Fruit fly (Drosophila melanogaster) whole organism, embryonic: ENCODE results near the gene CG33947.

Experiments used
- Abd-B ChIP-seq: fragments of 200-800 bp; sonication (Bioruptor generic); optimal IDR thresholded peaks from 2 replicates; lab custom pipeline; 2018; ENCODE audit warnings: missing biosample characterization, mild to moderate bottlenecking, missing genetic modification characterization, moderate library complexity
- Adf1 ChIP-seq: fragments of 200-800 bp; sonication (Bioruptor generic); IDR thresholded peaks from 2 replicates; pipeline ENCODE4 v1.3.6; 2022; ENCODE audit warnings: missing biosample characterization, missing genetic modification characterization
- Atf3 ChIP-seq: fragments of 200-800 bp; sonication (Bioruptor generic); optimal IDR thresholded peaks from 3 replicates; lab custom pipeline; 2016; ENCODE audit warnings: missing biosample characterization, missing genetic modification characterization
- Bgb ChIP-seq: fragments of 200-800 bp; sonication (Bioruptor generic); IDR thresholded peaks from 2 replicates; pipeline ENCODE4 v1.3.6; 2022; ENCODE audit warnings: missing biosample characterization, missing genetic modification characterization; ENCODE audit not compliant: partially characterized antibody
- Blimp-1 ChIP-seq: fragments of 200-800 bp; sonication (Bioruptor generic); optimal IDR thresholded peaks from 3 replicates; lab custom pipeline; 2018; ENCODE audit warnings: missing biosample characterization, missing genetic modification characterization, mild to moderate bottlenecking, moderate library complexity, missing genetic modification reagents
- CG10565 ChIP-seq: fragments of 200-800 bp; sonication (Bioruptor generic); optimal IDR thresholded peaks from 3 replicates; lab custom pipeline; 2016; ENCODE audit warnings: missing biosample characterization, mild to moderate bottlenecking, missing genetic modification characterization
- CG11085 ChIP-seq: fragments of 200-800 bp; sonication (Bioruptor generic); IDR thresholded peaks from 2 replicates; pipeline ENCODE4 v1.3.6; 2022; ENCODE audit warnings: missing biosample characterization, missing genetic modification characterization
- CG11398 ChIP-seq: fragments of 200-800 bp; sonication (Bioruptor generic); optimal IDR thresholded peaks from 2 replicates; lab custom pipeline; 2016; ENCODE audit warnings: missing biosample characterization, missing genetic modification characterization
- CG12219 ChIP-seq: fragments of 200-800 bp; sonication (Bioruptor generic); optimal IDR thresholded peaks from 3 replicates; lab custom pipeline; 2018; ENCODE audit warnings: missing biosample characterization, mild to moderate bottlenecking, missing genetic modification characterization
- CG12744 ChIP-seq: fragments of 200-800 bp; sonication (Bioruptor generic); optimal IDR thresholded peaks from 2 replicates; lab custom pipeline; 2016; ENCODE audit warnings: missing biosample characterization, missing genetic modification characterization
- CG13296 ChIP-seq: fragments of 200-800 bp; sonication (Bioruptor generic); optimal IDR thresholded peaks from 3 replicates; lab custom pipeline; 2018; ENCODE audit warnings: missing biosample characterization, mild to moderate bottlenecking, missing genetic modification characterization
- CG14014 ChIP-seq: fragments of 200-800 bp; sonication (Bioruptor generic); IDR thresholded peaks from 2 replicates; pipeline ENCODE4 v1.3.6; 2022; ENCODE audit warnings: missing biosample characterization, missing genetic modification characterization
- CG14441 ChIP-seq: fragments of 200-800 bp; sonication (Bioruptor generic); IDR thresholded peaks from 2 replicates; pipeline ENCODE4 v1.3.6; 2022; ENCODE audit warnings: missing biosample characterization, missing genetic modification characterization
- CG14710 ChIP-seq: fragments of 200-800 bp; sonication (Bioruptor generic); optimal IDR thresholded peaks from 3 replicates; lab custom pipeline; 2019; ENCODE audit warnings: missing biosample characterization, mild to moderate bottlenecking, missing genetic modification characterization, moderate library complexity
- CG16863 ChIP-seq: fragments of 200-800 bp; sonication (Bioruptor generic); optimal IDR thresholded peaks from 3 replicates; lab custom pipeline; 2016; ENCODE audit warnings: missing biosample characterization, missing genetic modification characterization
- CG17385 ChIP-seq: fragments of 200-800 bp; sonication (Bioruptor generic); optimal IDR thresholded peaks from 3 replicates; lab custom pipeline; 2018; ENCODE audit warnings: missing biosample characterization, mild to moderate bottlenecking, missing genetic modification characterization
- CG3163 ChIP-seq: fragments of 200-800 bp; sonication (Bioruptor generic); optimal IDR thresholded peaks from 3 replicates; lab custom pipeline; 2016; ENCODE audit warnings: missing biosample characterization, missing genetic modification characterization
- CG3838 ChIP-seq: fragments of 200-800 bp; sonication (Bioruptor generic); optimal IDR thresholded peaks from 3 replicates; lab custom pipeline; 2016; ENCODE audit warnings: missing biosample characterization, missing genetic modification characterization
- CG8944 ChIP-seq: fragments of 200-800 bp; sonication (Bioruptor generic); optimal IDR thresholded peaks from 3 replicates; lab custom pipeline; 2016; ENCODE audit warnings: missing biosample characterization, missing genetic modification characterization
- CG9609 ChIP-seq: fragments of 200-800 bp; sonication (Bioruptor generic); optimal IDR thresholded peaks from 3 replicates; lab custom pipeline; 2016; ENCODE audit warnings: missing biosample characterization, missing genetic modification characterization
- CG9727 ChIP-seq: fragments of 200-800 bp; sonication (Bioruptor generic); optimal IDR thresholded peaks from 3 replicates; lab custom pipeline; 2017; ENCODE audit warnings: missing biosample characterization, mild to moderate bottlenecking, missing genetic modification characterization
- CHES-1-like ChIP-seq: fragments of 200-800 bp; sonication (Bioruptor generic); optimal IDR thresholded peaks from 2 replicates; lab custom pipeline; 2016; ENCODE audit warnings: missing biosample characterization, missing genetic modification characterization
- Chrac-16 ChIP-seq: fragments of 200-800 bp; sonication (Bioruptor generic); optimal IDR thresholded peaks from 3 replicates; lab custom pipeline; 2016; ENCODE audit warnings: missing biosample characterization, missing genetic modification characterization
- CoRest ChIP-seq: fragments of 200-800 bp; sonication (Bioruptor generic); optimal IDR thresholded peaks from 3 replicates; lab custom pipeline; 2018; ENCODE audit warnings: missing biosample characterization, mild to moderate bottlenecking, missing genetic modification characterization, moderate library complexity
- D19B ChIP-seq: fragments of 200-800 bp; sonication (Bioruptor generic); optimal IDR thresholded peaks from 2 replicates; lab custom pipeline; 2017; ENCODE audit warnings: missing biosample characterization, mild to moderate bottlenecking, missing genetic modification characterization
- Dad ChIP-seq: fragments of 200-800 bp; sonication (Bioruptor generic); optimal IDR thresholded peaks from 3 replicates; lab custom pipeline; 2016; ENCODE audit warnings: missing biosample characterization, missing genetic modification characterization
- Gsc ChIP-seq: fragments of 200-800 bp; sonication (Bioruptor generic); IDR thresholded peaks from 2 replicates; pipeline ENCODE4 v1.3.6; 2022; ENCODE audit warnings: missing biosample characterization, missing genetic modification characterization
- H2.0 ChIP-seq: fragments of 200-800 bp; sonication (Bioruptor generic); IDR thresholded peaks from 2 replicates; pipeline ENCODE4 v1.3.6; 2022; ENCODE audit warnings: missing biosample characterization, missing genetic modification characterization
- HHEX ChIP-seq: fragments of 200-800 bp; sonication (Bioruptor generic); optimal IDR thresholded peaks from 3 replicates; lab custom pipeline; 2017; ENCODE audit warnings: missing biosample characterization, mild to moderate bottlenecking, missing genetic modification characterization, missing genetic modification reagents
- Myb ChIP-seq: fragments of 200-800 bp; sonication (Bioruptor generic); optimal IDR thresholded peaks from 2 replicates; lab custom pipeline; 2016; ENCODE audit warnings: missing biosample characterization, missing genetic modification characterization
- Optix ChIP-seq: fragments of 200-800 bp; sonication (Bioruptor generic); IDR thresholded peaks from 3 replicates; pipeline ENCODE4 v1.3.6; 2022; ENCODE audit warnings: missing biosample characterization, missing genetic modification characterization
- Sin3A ChIP-seq: fragments of >200 bp; optimal IDR thresholded peaks from 2 replicates; lab custom pipeline; 2018
- Spps ChIP-seq: fragments of 200-800 bp; sonication (Bioruptor generic); optimal IDR thresholded peaks from 2 replicates; lab custom pipeline; 2018; ENCODE audit warnings: missing biosample characterization, mild to moderate bottlenecking, missing genetic modification characterization
- Vsx1 ChIP-seq: fragments of 200-800 bp; sonication (Bioruptor generic); optimal IDR thresholded peaks from 2 replicates; lab custom pipeline; 2017; ENCODE audit warnings: missing biosample characterization, mild to moderate bottlenecking, missing genetic modification characterization, missing genetic modification reagents
- abd-A ChIP-seq: fragments of 200-800 bp; sonication (Bioruptor generic); optimal IDR thresholded peaks from 3 replicates; lab custom pipeline; 2019; ENCODE audit warnings: missing biosample characterization, mild to moderate bottlenecking, missing genetic modification characterization, moderate library complexity
- bigmax ChIP-seq: fragments of 200-800 bp; sonication (Bioruptor generic); optimal IDR thresholded peaks from 2 replicates; lab custom pipeline; 2018; ENCODE audit warnings: missing biosample characterization, mild to moderate bottlenecking, missing genetic modification characterization
- chinmo ChIP-seq: fragments of 200-800 bp; sonication (Bioruptor generic); IDR thresholded peaks from 4 replicates; pipeline ENCODE4 v1.3.6; 2022; ENCODE audit warnings: missing biosample characterization, missing genetic modification characterization; ENCODE audit not compliant: partially characterized antibody
- dimm ChIP-seq: fragments of 200-800 bp; sonication (Bioruptor generic); IDR thresholded peaks from 2 replicates; pipeline ENCODE4 v1.3.6; 2022; ENCODE audit warnings: missing biosample characterization, missing genetic modification characterization
- en ChIP-seq: fragments of 200-800 bp; sonication (Bioruptor generic); optimal IDR thresholded peaks from 2 replicates; lab custom pipeline; 2016; ENCODE audit warnings: missing biosample characterization, missing genetic modification characterization
- hb ChIP-seq: fragments of 200-800 bp; sonication (Bioruptor generic); IDR thresholded peaks from 3 replicates; pipeline ENCODE4 v1.3.6; 2022; ENCODE audit warnings: missing biosample characterization, missing genetic modification characterization; ENCODE audit not compliant: partially characterized antibody
- ken ChIP-seq: fragments of 200-800 bp; sonication (Bioruptor generic); IDR thresholded peaks from 3 replicates; pipeline ENCODE4 v1.3.6; 2022; ENCODE audit warnings: missing biosample characterization, missing genetic modification characterization
- peb ChIP-seq: fragments of 200-800 bp; sonication (Bioruptor generic); IDR thresholded peaks from 2 replicates; pipeline ENCODE4 v1.3.6; 2022; ENCODE audit warnings: missing biosample characterization, missing genetic modification characterization
- pnt ChIP-seq: fragments of 200-800 bp; sonication (Bioruptor generic); optimal IDR thresholded peaks from 3 replicates; lab custom pipeline; 2016; ENCODE audit warnings: missing biosample characterization, missing genetic modification characterization
- row ChIP-seq: fragments of 200-800 bp; sonication (Bioruptor generic); IDR thresholded peaks from 3 replicates; pipeline ENCODE4 v1.3.6; 2022; ENCODE audit warnings: missing biosample characterization, missing genetic modification characterization
- scrt ChIP-seq: fragments of 200-800 bp; sonication (Bioruptor generic); optimal IDR thresholded peaks from 2 replicates; lab custom pipeline; 2018; ENCODE audit warnings: missing biosample characterization, mild to moderate bottlenecking, missing genetic modification characterization, moderate library complexity
- sd ChIP-seq: fragments of 200-800 bp; sonication (Bioruptor generic); optimal IDR thresholded peaks from 3 replicates; lab custom pipeline; 2018; ENCODE audit warnings: missing biosample characterization, mild to moderate bottlenecking, missing genetic modification characterization, moderate library complexity
- seq ChIP-seq: fragments of 200-800 bp; sonication (Bioruptor generic); IDR thresholded peaks from 2 replicates; pipeline ENCODE4 v1.3.6; 2022; ENCODE audit warnings: missing biosample characterization, missing genetic modification characterization
- slou ChIP-seq: fragments of 200-800 bp; sonication (Bioruptor generic); optimal IDR thresholded peaks from 3 replicates; lab custom pipeline; 2016; ENCODE audit warnings: missing biosample characterization, missing genetic modification characterization
- unpg ChIP-seq: fragments of 200-800 bp; sonication (Bioruptor generic); optimal IDR thresholded peaks from 3 replicates; lab custom pipeline; 2018; ENCODE audit warnings: missing biosample characterization, mild to moderate bottlenecking, missing genetic modification characterization, moderate library complexity
- zen2 ChIP-seq: fragments of 200-800 bp; sonication (Bioruptor generic); IDR thresholded peaks from 3 replicates; pipeline ENCODE4 v1.3.6; 2022; ENCODE audit warnings: missing biosample characterization, missing genetic modification characterization; ENCODE audit not compliant: partially characterized antibody

CG33947 gene

dm6 chr3L:11091943-11092609, 4.2 kb upstream of the CG33947 start (continued):
- TF ChIP-seq CG11398 (GFP tag; lab: Kevin White, UChicago) (no peak), CG9727 (peak; percentile 47), CG12744 (no peak), CG3163 (GFP tag; lab: Kevin White, UChicago) (peak; percentile 43), seq (GFP tag; lab: Robert Waterston, UW) (no peak), Optix (GFP tag; lab: Robert Waterston, UW) (no peak), Spps (tag; lab: Kevin White, UChicago) (no peak), CG10565 (no peak), abd-A (tag; lab: Kevin White, UChicago) (no peak), CG3838 (GFP tag; lab: Kevin White, UChicago) (no peak), CG14441 (GFP tag; lab: Robert Waterston, UW) (peak; percentile 7; the same call in 1 of the 2 replicates), bigmax (GFP tag; lab: Kevin White, UChicago) (no peak), CG16863 (GFP tag; lab: Kevin White, UChicago) (peak; percentile 42), scrt (GFP tag; lab: Kevin White, UChicago) (no peak), Vsx1 (GFP tag; lab: Kevin White, UChicago) (peak; percentile 47), Myb (GFP tag; lab: Kevin White, UChicago) (peak; percentile 64), CG13296 (GFP tag; lab: Kevin White, UChicago) (no peak), en (peak; percentile 14), CG14710 (tag; lab: Kevin White, UChicago) (peak; percentile 18), CG8944 (GFP tag; lab: Kevin White, UChicago) (peak; percentile 53), slou (GFP tag; lab: Kevin White, UChicago) (no peak), Blimp-1 (no peak), Chrac-16 (peak; percentile 30), ken (peak; percentile 73), hb (no peak), Sin3A (no peak), zen2 (GFP tag; lab: Robert Waterston, UW) (no peak), unpg (GFP tag; lab: Kevin White, UChicago) (peak; percentile 35), chinmo (GFP tag; lab: Robert Waterston, UW) (peak; percentile 94), Atf3 (GFP tag; lab: Kevin White, UChicago) (no peak), D19B (no peak), CG9609 (GFP tag; lab: Kevin White, UChicago) (peak; percentile 22), HHEX (GFP tag; lab: Kevin White, UChicago) (peak; percentile 69), CG12219 (GFP tag; lab: Kevin White, UChicago) (no peak), dimm (GFP tag; lab: Robert Waterston, UW) (no peak), pnt (no peak), sd (tag; lab: Kevin White, UChicago) (peak; percentile 34), CG17385 (peak; percentile 55), Bgb (GFP tag; lab: Robert Waterston, UW) (no peak), CoRest (tag; lab: Kevin White, UChicago) (no peak), Adf1 (GFP tag; lab: Robert Waterston, UW) (no peak), CG14014 (GFP tag; lab: Robert Waterston, UW) (0 out of 2 replicates have a peak, but pooled peaks have one; percentile 8), Dad (GFP tag; lab: Kevin White, UChicago) (peak; percentile 58), H2.0 (GFP tag; lab: Robert Waterston, UW) (peak; percentile 19; the same call in 1 of the 2 replicates), Gsc (GFP tag; lab: Robert Waterston, UW) (no peak), Abd-B (GFP tag; lab: Kevin White, UChicago) (peak; percentile 28), row (GFP tag; lab: Robert Waterston, UW) (no peak; the same call in 1 of the 3 replicates), CHES-1-like (GFP tag; lab: Kevin White, UChicago) (peak; percentile 63), peb (0 out of 2 replicates have a peak, but pooled peaks have one; percentile 20), CG11085 (GFP tag; lab: Robert Waterston, UW) (no peak)
